Worm (Caenorhabditis elegans) whole organism, L4 larva: Measurements from ENCODE around the gene best-2.

Experiments
- T20F7.1 ChIP-seq: fragments of 200-800 bp; sonication (Bioruptor generic); optimal IDR thresholded peaks from 2 replicates; lab custom pipeline; 2018; ENCODE audit warnings: mild to moderate bottlenecking, missing genetic modification characterization, missing compliant biosample characterization
- ama-1 ChIP-seq: fragments of 150-350 bp; optimal IDR thresholded peaks from 2 replicates; lab custom pipeline; 2014; ENCODE audit warnings: inconsistent platforms, mixed read lengths
- lir-3 ChIP-seq: sonication (generic microtip); optimal IDR thresholded peaks from 2 replicates; lab custom pipeline; 2016; ENCODE audit warnings: mild to moderate bottlenecking, missing genetic modification characterization, missing compliant biosample characterization
- lsy-2 ChIP-seq, 2 experiments: fragments of 150-350 bp in 1 of 2; sonication (generic microtip) in 1 of 2; optimal IDR thresholded peaks; 2 replicates each; lab custom pipeline; 2014 to 2017; ENCODE audit warnings: missing biosample characterization in 2 of 2, missing genetic modification characterization in 2 of 2
- nhr-41 ChIP-seq: fragments of 200-800 bp; sonication (Bioruptor generic); IDR thresholded peaks from 2 replicates; pipeline ENCODE4 v1.3.6; 2022; ENCODE audit warnings: missing genetic modification reagents, missing genetic modification characterization, missing compliant biosample characterization
- pqm-1 ChIP-seq: sonication (generic microtip); optimal IDR thresholded peaks from 2 replicates; lab custom pipeline; 2017; ENCODE audit warnings: missing biosample characterization, missing genetic modification characterization
- unc-130 ChIP-seq: sonication (generic microtip); optimal IDR thresholded peaks from 2 replicates; lab custom pipeline; 2016; ENCODE audit warnings: missing genetic modification reagents, missing genetic modification characterization, missing compliant biosample characterization
- vab-7 ChIP-seq: fragments of 200-800 bp; sonication (Bioruptor generic); IDR thresholded peaks from 2 replicates; pipeline ENCODE4 v1.3.6; 2022; ENCODE audit warnings: missing genetic modification reagents, missing genetic modification characterization, missing compliant biosample characterization

Gene best-2

DNA sequence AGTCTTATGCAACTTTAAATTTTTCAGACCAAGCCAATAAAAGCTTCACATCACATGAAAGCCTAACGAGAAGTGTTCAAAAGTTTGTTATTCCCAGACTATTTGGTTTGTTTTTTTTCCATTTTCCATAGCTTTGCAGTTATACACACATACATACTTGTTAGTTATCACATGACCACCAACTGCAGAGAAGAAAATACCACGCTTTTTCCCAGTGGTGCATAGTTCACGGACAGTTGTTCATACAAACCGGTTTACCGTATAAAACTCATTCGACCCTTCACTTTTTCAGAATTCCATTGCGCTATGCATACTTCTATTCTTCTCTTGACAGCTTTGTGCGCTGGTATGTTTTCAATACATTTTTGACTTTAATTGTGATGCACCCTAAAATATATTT is 49.2 kb downstream of the best-2 start, which contains the start of gene scl-5:
TSS of gene scl-5 (plus strand) at position 301 of the 400 bp plus-strand sequence.
- TF ChIP-seq nhr-41 = no peak
- no peak for TF ChIP-seq vab-7 (GFP tag; lab: Robert Waterston, UW)
- no peak for TF ChIP-seq unc-130 (GFP tag; lab: Kevin White, UChicago)
- TF ChIP-seq pqm-1 (tag; lab: Kevin White, UChicago) = no peak
- TF ChIP-seq lir-3 (tag; lab: Kevin White, UChicago) = no peak
- TF ChIP-seq ama-1 (lab: Kevin White, UChicago) = no peak
- TF ChIP-seq T20F7.1 = no peak
- no peak for TF ChIP-seq lsy-2 (tag; optimal IDR thresholded peaks at IDR 0.05; lab: Kevin White, UChicago)
